Fruit fly (Drosophila melanogaster): Measurements from ENCODE around the gene CG13609.

- no peak for TF ChIP-seq lola (GFP tag; optimal IDR thresholded peaks at IDR 0.05)
- no peak for TF ChIP-seq sv (GFP tag; optimal IDR thresholded peaks at IDR 0.05)
- TF ChIP-seq foxo (GFP tag; optimal IDR thresholded peaks at IDR 0.05) = no peak
- TF ChIP-seq psq (GFP tag; optimal IDR thresholded peaks at IDR 0.05) = no peak
- TF ChIP-seq Dfd (GFP tag; optimal IDR thresholded peaks at IDR 0.05) = no peak
- no peak for TF ChIP-seq rgr (GFP tag; optimal IDR thresholded peaks at IDR 0.05)
- TF ChIP-seq woc (GFP tag; optimal IDR thresholded peaks at IDR 0.05) = no peak
- TF ChIP-seq pan (optimal IDR thresholded peaks at IDR 0.05) = no peak
- TF ChIP-seq Hr78 (GFP tag; optimal IDR thresholded peaks at IDR 0.05) = no peak
- no peak for TF ChIP-seq Hr83 (GFP tag; optimal IDR thresholded peaks at IDR 0.05; ENCODE audit: poor library complexity, severe bottlenecking)
- TF ChIP-seq CG32264 (GFP tag; optimal IDR thresholded peaks at IDR 0.05) = no peak
- no peak for TF ChIP-seq tai (GFP tag; optimal IDR thresholded peaks at IDR 0.05)
- no peak for TF ChIP-seq h (GFP tag; optimal IDR thresholded peaks at IDR 0.05)
Measured at dm6 chr3R:24186188-24186587, 40.6 kb upstream of the CG13609 start, which contains the start of gene mora.

Measured in whole organism, wandering third instar larva.